Worm (Caenorhabditis elegans): ENCODE results near the gene col-111.
A peak's percentile ranks its signal among the peaks of the same experiment; 100 is the strongest.

col-111 gene

DNA sequence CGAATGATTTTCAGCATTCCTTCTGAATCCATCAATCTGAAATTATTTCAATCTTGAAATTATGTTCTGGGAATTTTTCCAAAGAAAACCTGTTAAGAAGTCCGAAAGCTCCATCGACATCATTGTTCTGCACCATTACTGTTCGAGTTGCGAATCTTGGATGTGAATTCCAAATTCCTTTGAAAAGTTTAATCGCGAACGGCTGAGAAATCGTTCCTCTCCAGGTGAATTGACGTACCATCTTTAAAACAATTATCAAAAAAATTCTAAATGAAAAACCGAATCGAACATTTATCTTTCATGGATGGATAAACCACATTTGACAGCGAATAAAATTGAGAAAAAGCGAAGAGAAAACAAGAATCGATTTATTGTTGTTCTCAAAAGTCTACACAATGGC lies 1.5 kb upstream of the col-111 start, which contains the start of gene mrps-21:
mrps-21 (minus strand) TSS at position 241 of the 400 bp plus-strand sequence.
- TF ChIP-seq F13H6.1 (tag; optimal IDR thresholded peaks at IDR 0.05) (no peak), nhr-11 (tag; optimal IDR thresholded peaks at IDR 0.05) (no peak), ama-1 (optimal IDR thresholded peaks at IDR 0.05) (peak; percentile 5), nhr-23 (tag; optimal IDR thresholded peaks at IDR 0.05) (no peak)

DNA sequence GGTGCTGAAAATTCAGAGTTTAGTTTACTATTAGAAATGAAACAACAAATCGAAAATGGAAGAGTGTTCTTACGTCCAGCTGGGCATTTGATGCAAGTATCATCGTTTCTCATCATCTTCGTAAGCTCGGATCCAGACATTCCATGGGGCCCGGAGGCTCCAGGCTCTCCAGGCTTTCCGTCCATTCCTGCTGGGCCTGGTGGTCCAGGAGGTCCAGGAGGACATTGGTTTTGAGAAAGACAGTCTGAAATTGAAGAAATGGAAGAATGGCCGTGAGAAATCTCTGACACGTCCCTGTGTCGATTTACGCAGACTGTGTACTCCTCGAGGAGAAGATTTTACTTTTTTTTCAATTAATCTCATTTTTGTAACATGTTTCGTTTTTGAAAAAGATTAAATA lies 1.4 kb downstream of the col-111 start:
- no peak for TF ChIP-seq blmp-1 (tag; optimal IDR thresholded peaks at IDR 0.05; ENCODE audit: insufficient read depth)
- TF ChIP-seq egl-27 (tag; optimal IDR thresholded peaks at IDR 0.05) = no peak
- TF ChIP-seq nhr-25 (tag; optimal IDR thresholded peaks at IDR 0.05) = no peak
- no peak for TF ChIP-seq nhr-237 (tag; optimal IDR thresholded peaks at IDR 0.05)
- no peak for TF ChIP-seq dmd-4 (tag; optimal IDR thresholded peaks at IDR 0.05)
- no peak for TF ChIP-seq aly-2 (tag; optimal IDR thresholded peaks at IDR 0.05)
- TF ChIP-seq nhr-12 (tag; optimal IDR thresholded peaks at IDR 0.05) = no peak
- TF ChIP-seq ztf-1 (GFP tag; conservative IDR thresholded peaks at IDR 0.05) = no peak
- TF ChIP-seq ZK546.5 (tag; optimal IDR thresholded peaks at IDR 0.05) = no peak
- no peak for TF ChIP-seq C34F6.9 (tag; optimal IDR thresholded peaks at IDR 0.05)
- TF ChIP-seq unc-55 (GFP tag; optimal IDR thresholded peaks at IDR 0.05) = no peak
- TF ChIP-seq zag-1 (tag; optimal IDR thresholded peaks at IDR 0.05) = no peak
- no peak for TF ChIP-seq unc-39 (tag; optimal IDR thresholded peaks at IDR 0.05)
- TF ChIP-seq sem-4 (tag; optimal IDR thresholded peaks at IDR 0.05) = no peak
- no peak for TF ChIP-seq ceh-16 (tag; optimal IDR thresholded peaks at IDR 0.05)
- TF ChIP-seq nhr-6 (tag; optimal IDR thresholded peaks at IDR 0.05) = no peak

DNA sequence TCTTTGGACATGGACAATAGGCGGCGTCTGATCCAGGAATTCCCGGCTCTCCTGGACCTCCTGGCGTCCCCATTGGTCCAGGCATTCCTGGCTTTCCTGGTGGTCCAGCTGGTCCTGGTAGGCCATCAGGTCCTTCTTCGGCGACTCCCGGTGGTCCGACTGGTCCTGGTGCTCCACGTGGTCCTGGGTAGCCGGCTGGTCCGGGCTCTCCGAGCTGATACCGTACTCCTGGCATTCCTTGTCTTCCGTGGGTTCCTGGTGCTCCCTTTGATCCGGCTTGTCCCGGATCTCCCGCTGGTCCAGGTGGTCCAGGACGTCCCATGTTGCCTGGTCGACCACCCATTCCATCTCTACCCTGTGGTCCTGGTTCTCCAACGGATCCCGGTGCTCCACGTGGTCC lies 1.8 kb downstream of the col-111 start:
- no peak for TF ChIP-seq dmd-4 (tag; optimal IDR thresholded peaks at IDR 0.05)
- TF ChIP-seq zag-1 (tag; optimal IDR thresholded peaks at IDR 0.05) = no peak
- TF ChIP-seq nhr-23 (tag; optimal IDR thresholded peaks at IDR 0.05) = no peak
- no peak for TF ChIP-seq alr-1 (tag; optimal IDR thresholded peaks at IDR 0.05)
- no peak for TF ChIP-seq ZK546.5 (tag; optimal IDR thresholded peaks at IDR 0.05)
- TF ChIP-seq sma-9 (GFP tag; optimal IDR thresholded peaks at IDR 0.05) = no peak
- TF ChIP-seq sma-9 (tag; optimal IDR thresholded peaks at IDR 0.05) = no peak
- no peak for TF ChIP-seq aly-2 (tag; optimal IDR thresholded peaks at IDR 0.05)
- TF ChIP-seq unc-39 (tag; optimal IDR thresholded peaks at IDR 0.05) = no peak
- no peak for TF ChIP-seq fos-1 (tag; optimal IDR thresholded peaks at IDR 0.05)
- no peak for TF ChIP-seq F13H6.1 (tag; optimal IDR thresholded peaks at IDR 0.05)
- no peak for TF ChIP-seq ama-1 (optimal IDR thresholded peaks at IDR 0.05)
- no peak for TF ChIP-seq nhr-10 (tag; optimal IDR thresholded peaks at IDR 0.05)
- TF ChIP-seq egl-27 (tag; optimal IDR thresholded peaks at IDR 0.05) = no peak
- TF ChIP-seq lin-11 (tag; optimal IDR thresholded peaks at IDR 0.05) = no peak
- TF ChIP-seq sma-3 (GFP tag; optimal IDR thresholded peaks at IDR 0.05) = no peak
- TF ChIP-seq blmp-1 (tag; optimal IDR thresholded peaks at IDR 0.05; ENCODE audit: insufficient read depth) = no peak
- TF ChIP-seq nhr-237 (tag; optimal IDR thresholded peaks at IDR 0.05) = no peak

DNA sequence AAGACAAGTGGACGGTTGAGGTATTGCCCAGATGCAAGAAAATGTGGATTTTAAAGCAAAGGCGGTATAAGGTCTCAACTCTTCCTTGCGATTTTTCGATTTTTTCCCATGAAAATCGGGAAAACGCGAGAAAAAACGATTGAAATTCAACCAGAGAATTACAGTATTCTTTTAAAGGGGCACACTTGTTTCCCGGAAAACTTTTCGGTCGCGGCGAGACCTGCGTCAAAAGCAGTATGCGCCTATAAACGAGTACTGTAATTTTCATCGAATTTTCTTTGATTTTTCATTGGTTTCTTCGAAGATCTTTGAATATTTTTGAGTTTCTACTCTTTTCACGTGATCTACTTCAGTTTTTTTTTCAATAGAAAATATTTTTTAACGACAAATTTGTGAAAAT lies 4.1 kb downstream of the col-111 start:
- TF ChIP-seq ztf-11 (tag; optimal IDR thresholded peaks at IDR 0.05) (no peak), elt-3 (tag; optimal IDR thresholded peaks at IDR 0.05) (no peak), F13H6.1 (tag; optimal IDR thresholded peaks at IDR 0.05) (no peak), elt-1 (tag; optimal IDR thresholded peaks at IDR 0.05) (no peak), dmd-4 (tag; optimal IDR thresholded peaks at IDR 0.05) (no peak), nhr-6 (tag; optimal IDR thresholded peaks at IDR 0.05) (no peak), nhr-77 (tag; optimal IDR thresholded peaks at IDR 0.05) (no peak), lin-13 (GFP tag; optimal IDR thresholded peaks at IDR 0.05) (no peak)

DNA sequence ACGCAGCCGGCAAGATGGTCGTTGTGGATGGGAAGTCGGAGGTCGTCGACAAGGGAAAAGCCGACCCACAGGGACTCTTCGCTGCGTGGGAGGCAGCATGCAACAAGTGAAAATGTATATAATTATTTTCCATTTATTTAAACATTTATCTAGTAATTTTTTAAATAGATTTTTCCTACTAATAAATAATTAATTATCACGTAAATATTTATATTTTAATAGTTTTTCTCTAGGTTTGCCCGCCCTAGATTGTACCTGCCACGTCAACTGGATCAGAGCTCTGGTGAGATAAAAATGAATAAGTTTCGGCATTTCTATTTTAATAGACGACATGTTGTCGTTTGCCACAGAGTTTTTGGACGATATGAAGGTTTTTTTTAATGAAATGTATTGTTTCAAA lies 4.8 kb downstream of the col-111 start, which contains the start of gene psr-1:
psr-1 (plus strand) TSS at position 301 of the 400 bp plus-strand sequence.
- TF ChIP-seq aly-2 (tag; optimal IDR thresholded peaks at IDR 0.05) (no peak), nhr-12 (tag; optimal IDR thresholded peaks at IDR 0.05) (no peak), lin-11 (tag; optimal IDR thresholded peaks at IDR 0.05) (no peak), nhr-6 (tag; optimal IDR thresholded peaks at IDR 0.05) (no peak), unc-55 (GFP tag; optimal IDR thresholded peaks at IDR 0.05) (no peak), sma-9 (GFP tag; optimal IDR thresholded peaks at IDR 0.05) (no peak), sma-9 (tag; optimal IDR thresholded peaks at IDR 0.05) (no peak), lin-39 (tag; optimal IDR thresholded peaks at IDR 0.05) (no peak), snpc-4 (tag; optimal IDR thresholded peaks at IDR 0.05) (no peak), zag-1 (tag; optimal IDR thresholded peaks at IDR 0.05) (no peak), blmp-1 (tag; optimal IDR thresholded peaks at IDR 0.05; ENCODE audit: insufficient read depth) (no peak), mab-5 (tag; optimal IDR thresholded peaks at IDR 0.05) (no peak), lsy-2 (tag; optimal IDR thresholded peaks at IDR 0.05) (no peak)

Measured in whole organism, L2 larva.